Fruit fly (Drosophila melanogaster) whole organism, embryonic: Measurements from ENCODE around the gene gdl.

ENCODE experiments used
- B-H2 ChIP-seq: fragments of 200-800 bp; sonication (Bioruptor generic); optimal IDR thresholded peaks from 2 replicates; lab custom pipeline; 2018; ENCODE audit warnings: missing biosample characterization, mild to moderate bottlenecking, missing genetic modification characterization
- CG10321 ChIP-seq: fragments of 200-800 bp; sonication (Bioruptor generic); IDR thresholded peaks from 2 replicates; pipeline ENCODE4 v1.3.6; 2022; ENCODE audit warnings: missing biosample characterization, missing genetic modification characterization
- CG11504 ChIP-seq: fragments of 200-800 bp; sonication (Bioruptor generic); optimal IDR thresholded peaks from 3 replicates; lab custom pipeline; 2019; ENCODE audit warnings: missing biosample characterization, mild to moderate bottlenecking, missing genetic modification characterization, moderate library complexity
- CG12391 ChIP-seq: fragments of 200-800 bp; sonication (Bioruptor generic); optimal IDR thresholded peaks from 3 replicates; lab custom pipeline; 2018; ENCODE audit warnings: missing biosample characterization, mild to moderate bottlenecking, missing genetic modification characterization, moderate library complexity
- CG12769 ChIP-seq: fragments of 200-800 bp; sonication (Bioruptor generic); optimal IDR thresholded peaks from 2 replicates; lab custom pipeline; 2019; ENCODE audit warnings: missing biosample characterization, mild to moderate bottlenecking, missing genetic modification characterization, moderate library complexity
- CG12942 ChIP-seq: fragments of 200-800 bp; sonication (Bioruptor generic); optimal IDR thresholded peaks from 3 replicates; lab custom pipeline; 2016; ENCODE audit warnings: missing biosample characterization, missing genetic modification characterization
- CG13624 ChIP-seq: fragments of 200-800 bp; sonication (Bioruptor generic); optimal IDR thresholded peaks from 2 replicates; lab custom pipeline; 2016; ENCODE audit warnings: missing biosample characterization, missing genetic modification characterization
- CG15601 ChIP-seq: fragments of 200-800 bp; sonication (Bioruptor generic); optimal IDR thresholded peaks from 3 replicates; lab custom pipeline; 2019; ENCODE audit warnings: missing biosample characterization, mild to moderate bottlenecking, missing genetic modification characterization, moderate library complexity
- CG2678 ChIP-seq: fragments of 200-800 bp; sonication (Bioruptor generic); optimal IDR thresholded peaks from 3 replicates; lab custom pipeline; 2019; ENCODE audit warnings: missing biosample characterization, mild to moderate bottlenecking, missing genetic modification characterization, moderate library complexity
- CG2889 ChIP-seq: fragments of 200-800 bp; sonication (Bioruptor generic); IDR thresholded peaks from 3 replicates; pipeline ENCODE4 v1.3.6; 2022; ENCODE audit warnings: missing biosample characterization, missing genetic modification characterization
- CG3163 ChIP-seq: fragments of 200-800 bp; sonication (Bioruptor generic); optimal IDR thresholded peaks from 3 replicates; lab custom pipeline; 2016; ENCODE audit warnings: missing biosample characterization, missing genetic modification characterization
- CG5953 ChIP-seq: fragments of 200-800 bp; sonication (Bioruptor generic); IDR thresholded peaks from 2 replicates; pipeline ENCODE4 v1.3.6; 2022; ENCODE audit warnings: missing biosample characterization, missing genetic modification characterization
- CG6854 ChIP-seq: fragments of 200-800 bp; sonication (Bioruptor generic); optimal IDR thresholded peaks from 3 replicates; lab custom pipeline; 2017; ENCODE audit warnings: missing biosample characterization, mild to moderate bottlenecking, missing genetic modification characterization
- CG7839 ChIP-seq: fragments of 200-800 bp; sonication (Bioruptor generic); optimal IDR thresholded peaks from 3 replicates; lab custom pipeline; 2018; ENCODE audit warnings: missing biosample characterization, mild to moderate bottlenecking, missing genetic modification characterization, moderate library complexity
- CG8290 ChIP-seq, 3 experiments: fragments of 200-800 bp; sonication (Bioruptor generic); optimal IDR thresholded peaks; 2 replicates each; lab custom pipeline; 2016 to 2019; ENCODE audit warnings: missing biosample characterization in 3 of 3, missing genetic modification characterization in 3 of 3, mild to moderate bottlenecking in 2 of 3, moderate library complexity in 1 of 3
- CG9932 ChIP-seq: fragments of 200-800 bp; sonication (Bioruptor generic); IDR thresholded peaks from 2 replicates; pipeline ENCODE4 v1.3.6; 2022; ENCODE audit warnings: missing biosample characterization, missing genetic modification characterization
- CHES-1-like ChIP-seq: fragments of 200-800 bp; sonication (Bioruptor generic); optimal IDR thresholded peaks from 2 replicates; lab custom pipeline; 2016; ENCODE audit warnings: missing biosample characterization, missing genetic modification characterization
- Camta ChIP-seq: fragments of 200-800 bp; sonication (Bioruptor generic); optimal IDR thresholded peaks from 2 replicates; lab custom pipeline; 2016; ENCODE audit warnings: missing biosample characterization, missing genetic modification characterization
- E2f2 ChIP-seq: fragments of 200-800 bp; sonication (Bioruptor generic); IDR thresholded peaks from 2 replicates; pipeline ENCODE4 v1.3.6; 2022; ENCODE audit warnings: missing biosample characterization, missing genetic modification characterization
- Fer1 ChIP-seq: fragments of 200-800 bp; sonication (Bioruptor generic); optimal IDR thresholded peaks from 2 replicates; lab custom pipeline; 2017; ENCODE audit warnings: missing biosample characterization, mild to moderate bottlenecking, missing genetic modification characterization
- HLHmδ ChIP-seq: fragments of 200-800 bp; sonication (Bioruptor generic); optimal IDR thresholded peaks from 2 replicates; lab custom pipeline; 2018; ENCODE audit warnings: missing biosample characterization, mild to moderate bottlenecking, missing genetic modification characterization, moderate library complexity
- Jarid2 ChIP-seq: fragments of 200-800 bp; sonication (Bioruptor generic); optimal IDR thresholded peaks from 3 replicates; lab custom pipeline; 2017; ENCODE audit warnings: mild to moderate bottlenecking, missing biosample characterization, missing genetic modification reagents, missing genetic modification characterization
- Med ChIP-seq: fragments of 200-800 bp; sonication (Bioruptor generic); peaks from one replicate; lab custom pipeline; 2016; ENCODE audit warnings: missing biosample characterization, missing genetic modification characterization, mild to moderate bottlenecking, inconsistent platforms, moderate library complexity
- Stat92E ChIP-seq, 3 experiments: fragments of >200 bp in 2 of 3; fragments of 200-800 bp in 1 of 3; sonication (Bioruptor generic) in 1 of 3; optimal IDR thresholded peaks; 2 replicates each; lab custom pipeline; 2017 to 2019; ENCODE audit warnings: missing biosample characterization in 3 of 3, missing genetic modification characterization in 3 of 3, mild to moderate bottlenecking in 1 of 3, moderate library complexity in 1 of 3
- Trl ChIP-seq, 3 experiments: fragments of >200 bp in 2 of 3; fragments of 200-800 bp in 1 of 3; sonication (Bioruptor generic) in 1 of 3; optimal IDR thresholded peaks; 2 replicates in 1 of 3; 3 replicates in 2 of 3; lab custom pipeline; 2016 to 2017; ENCODE audit warnings: missing biosample characterization in 1 of 3, missing genetic modification characterization in 1 of 3
- amos ChIP-seq: fragments of 200-800 bp; sonication (Bioruptor generic); IDR thresholded peaks from 2 replicates; pipeline ENCODE4 v1.3.6; 2022; ENCODE audit warnings: missing biosample characterization, missing genetic modification characterization; ENCODE audit not compliant: partially characterized antibody
- bigmax ChIP-seq: fragments of 200-800 bp; sonication (Bioruptor generic); optimal IDR thresholded peaks from 2 replicates; lab custom pipeline; 2018; ENCODE audit warnings: missing biosample characterization, mild to moderate bottlenecking, missing genetic modification characterization
- croc ChIP-seq: fragments of 200-800 bp; sonication (Bioruptor generic); conservative IDR thresholded peaks from 3 replicates; pipeline ENCODE4 v1.3.6; 2022; ENCODE audit warnings: missing biosample characterization, missing genetic modification characterization
- exex ChIP-seq: fragments of 200-800 bp; sonication (Bioruptor generic); optimal IDR thresholded peaks from 4 replicates; lab custom pipeline; 2018; ENCODE audit warnings: missing biosample characterization, mild to moderate bottlenecking, missing genetic modification characterization, moderate library complexity
- gem ChIP-seq: fragments of 200-800 bp; sonication (Bioruptor generic); optimal IDR thresholded peaks from 2 replicates; lab custom pipeline; 2019; ENCODE audit warnings: missing biosample characterization, mild to moderate bottlenecking, missing genetic modification characterization, moderate library complexity
- gsb ChIP-seq: fragments of 200-800 bp; sonication (Bioruptor generic); IDR thresholded peaks from 2 replicates; pipeline ENCODE4 v1.3.6; 2022; ENCODE audit warnings: missing biosample characterization, missing genetic modification characterization
- hbn ChIP-seq: fragments of 200-800 bp; sonication (Bioruptor generic); IDR thresholded peaks from 2 replicates; pipeline ENCODE4 v1.3.6; 2022; ENCODE audit warnings: missing biosample characterization, missing genetic modification characterization; ENCODE audit not compliant: partially characterized antibody
- her ChIP-seq: fragments of 200-800 bp; sonication (Bioruptor generic); optimal IDR thresholded peaks from 2 replicates; lab custom pipeline; 2016; ENCODE audit warnings: missing biosample characterization, missing genetic modification characterization
- inv ChIP-seq: fragments of 200-800 bp; sonication (Bioruptor generic); IDR thresholded peaks from 2 replicates; pipeline ENCODE4 v1.3.6; 2022; ENCODE audit warnings: missing biosample characterization, missing genetic modification characterization; ENCODE audit not compliant: partially characterized antibody
- jing ChIP-seq: fragments of 200-800 bp; sonication (Bioruptor generic); optimal IDR thresholded peaks from 2 replicates; lab custom pipeline; 2018; ENCODE audit warnings: missing biosample characterization, mild to moderate bottlenecking, missing genetic modification characterization
- jumu ChIP-seq: fragments of 200-800 bp; sonication (Bioruptor generic); optimal IDR thresholded peaks from 3 replicates; lab custom pipeline; 2016; ENCODE audit warnings: missing biosample characterization, missing genetic modification characterization
- kni ChIP-seq: fragments of 200-800 bp; sonication (Bioruptor generic); optimal IDR thresholded peaks from 3 replicates; lab custom pipeline; 2017; ENCODE audit warnings: mild to moderate bottlenecking, missing biosample characterization, missing genetic modification reagents, missing genetic modification characterization
- lilli ChIP-seq: fragments of 200-800 bp; sonication (Bioruptor generic); optimal IDR thresholded peaks from 3 replicates; lab custom pipeline; 2016; ENCODE audit warnings: missing biosample characterization, missing genetic modification characterization
- mld ChIP-seq: fragments of 200-800 bp; sonication (Bioruptor generic); IDR thresholded peaks from 3 replicates; pipeline ENCODE4 v1.3.6; 2022; ENCODE audit warnings: missing biosample characterization, missing genetic modification characterization; ENCODE audit not compliant: partially characterized antibody
- nau ChIP-seq: fragments of 200-800 bp; sonication (Bioruptor generic); optimal IDR thresholded peaks from 3 replicates; lab custom pipeline; 2017; ENCODE audit warnings: missing biosample characterization, mild to moderate bottlenecking, missing genetic modification characterization, missing genetic modification reagents
- nerfin-2 ChIP-seq: fragments of 200-800 bp; sonication (Bioruptor generic); IDR thresholded peaks from 2 replicates; pipeline ENCODE4 v1.3.6; 2022; ENCODE audit warnings: missing biosample characterization, missing genetic modification characterization; ENCODE audit not compliant: partially characterized antibody
- nom ChIP-seq: fragments of 200-800 bp; sonication (Bioruptor generic); optimal IDR thresholded peaks from 2 replicates; lab custom pipeline; 2017; ENCODE audit warnings: missing biosample characterization, missing genetic modification characterization, mild to moderate bottlenecking, moderate library complexity, missing genetic modification reagents
- onecut ChIP-seq: fragments of 200-800 bp; sonication (Bioruptor generic); IDR thresholded peaks from 2 replicates; pipeline ENCODE4 v1.3.6; 2022; ENCODE audit warnings: missing biosample characterization, missing genetic modification characterization
- pfk ChIP-seq: fragments of 200-800 bp; sonication (Bioruptor generic); optimal IDR thresholded peaks from 2 replicates; lab custom pipeline; 2018; ENCODE audit warnings: missing biosample characterization, mild to moderate bottlenecking, missing genetic modification characterization, moderate library complexity
- pho ChIP-seq: fragments of 200-800 bp; sonication (Bioruptor generic); optimal IDR thresholded peaks from 2 replicates; lab custom pipeline; 2016; ENCODE audit warnings: missing biosample characterization, missing genetic modification characterization
- run ChIP-seq: fragments of 200-800 bp; sonication (Bioruptor generic); optimal IDR thresholded peaks from 3 replicates; lab custom pipeline; 2018; ENCODE audit warnings: missing biosample characterization, mild to moderate bottlenecking, missing genetic modification characterization
- slbo ChIP-seq: fragments of 200-800 bp; sonication (Bioruptor generic); IDR thresholded peaks from 2 replicates; pipeline ENCODE4 v1.3.6; 2022; ENCODE audit warnings: missing biosample characterization, missing genetic modification characterization
- tio ChIP-seq: fragments of 200-800 bp; sonication (Bioruptor generic); optimal IDR thresholded peaks from 2 replicates; lab custom pipeline; 2017; ENCODE audit warnings: missing biosample characterization, missing genetic modification characterization, inconsistent platforms
- twi ChIP-seq: fragments of 200-800 bp; optimal IDR thresholded peaks from 2 replicates; lab custom pipeline; 2019; ENCODE audit warnings: missing biosample characterization, mild to moderate bottlenecking, missing genetic modification characterization, moderate library complexity
- vvl ChIP-seq: fragments of 200-800 bp; sonication (Bioruptor generic); IDR thresholded peaks from 2 replicates; pipeline ENCODE4 v1.3.6; 2022; ENCODE audit warnings: missing biosample characterization, missing genetic modification characterization

The gdl gene

dm6 chr3L:15501646-15501972 is 7.6 kb upstream of the gdl start (continued):
- TF ChIP-seq gem (tag; lab: Kevin White, UChicago) = peak; percentile 6
- TF ChIP-seq Med (GFP tag; lab: Kevin White, UChicago) = peak; percentile 29
- no peak for TF ChIP-seq CG11504 (tag; lab: Kevin White, UChicago)
- TF ChIP-seq CG5953 (GFP tag; lab: Robert Waterston, UW) = no peak
- no peak for TF ChIP-seq nerfin-2 (GFP tag; lab: Robert Waterston, UW)
- no peak for TF ChIP-seq CG13624 (GFP tag; lab: Kevin White, UChicago)
- TF ChIP-seq CG7839 (tag; lab: Kevin White, UChicago) = peak; percentile 9
- TF ChIP-seq CG8290 (GFP tag; optimal IDR thresholded peaks at IDR 0.05; lab: Kevin White, UChicago) = no peak
- no peak for TF ChIP-seq CG8290 (tag; optimal IDR thresholded peaks at IDR 0.05; lab: Kevin White, UChicago)
- no peak for TF ChIP-seq jumu (GFP tag; lab: Kevin White, UChicago)
- TF ChIP-seq gsb (GFP tag; lab: Robert Waterston, UW) = no peak
- no peak for TF ChIP-seq nau (GFP tag; lab: Kevin White, UChicago)
- TF ChIP-seq pfk (GFP tag; lab: Kevin White, UChicago) = no peak
- no peak for TF ChIP-seq twi
- TF ChIP-seq vvl = no peak
- TF ChIP-seq hbn (GFP tag; lab: Robert Waterston, UW) = no peak
- no peak for TF ChIP-seq CG3163 (GFP tag; lab: Kevin White, UChicago)
- TF ChIP-seq pho (GFP tag; lab: Kevin White, UChicago) = no peak
- no peak for TF ChIP-seq mld (GFP tag; lab: Robert Waterston, UW)
- TF ChIP-seq slbo (GFP tag; lab: Robert Waterston, UW) = no peak
- TF ChIP-seq CG10321 = no peak
- no peak for TF ChIP-seq Stat92E (GFP tag; optimal IDR thresholded peaks at IDR 0.05; lab: Kevin White, UChicago)
- TF ChIP-seq HLHmδ = no peak
- no peak for TF ChIP-seq E2f2 (GFP tag; lab: Robert Waterston, UW)
- no peak for TF ChIP-seq jing
- TF ChIP-seq Fer1 (GFP tag; lab: Kevin White, UChicago) = peak; percentile 18
- no peak for TF ChIP-seq kni
- peak; percentile 77 for TF ChIP-seq exex (tag; lab: Kevin White, UChicago)
- TF ChIP-seq CHES-1-like (GFP tag; lab: Kevin White, UChicago) = no peak
- TF ChIP-seq Trl (optimal IDR thresholded peaks at IDR 0.05; lab: Kevin White, UChicago) = no peak
- TF ChIP-seq Trl (GFP tag; optimal IDR thresholded peaks at IDR 0.05; lab: Kevin White, UChicago) = no peak
- TF ChIP-seq Jarid2 (GFP tag; lab: Kevin White, UChicago) = no peak
- no peak for TF ChIP-seq her
- TF ChIP-seq run (tag; lab: Kevin White, UChicago) = no peak
- TF ChIP-seq CG15601 = no peak
- TF ChIP-seq CG9932 (GFP tag; lab: Robert Waterston, UW) = 0 out of 2 replicates have a peak, but pooled peaks have one; percentile 23
- TF ChIP-seq lilli = peak; percentile 10
- TF ChIP-seq CG12391 (tag; lab: Kevin White, UChicago) = no peak
- TF ChIP-seq CG6854 = peak; percentile 10
- no peak for TF ChIP-seq bigmax (GFP tag; lab: Kevin White, UChicago)
- TF ChIP-seq CG12942 (GFP tag; lab: Kevin White, UChicago) = no peak
- no peak for TF ChIP-seq CG2889 (GFP tag; lab: Robert Waterston, UW)
- TF ChIP-seq Camta (GFP tag; lab: Kevin White, UChicago) = no peak
- TF ChIP-seq CG2678 = peak; percentile 29
- no peak for TF ChIP-seq tio (GFP tag; lab: Kevin White, UChicago)
- no peak for TF ChIP-seq nom (GFP tag; lab: Kevin White, UChicago)
- TF ChIP-seq croc (GFP tag; lab: Robert Waterston, UW) = no peak
- TF ChIP-seq B-H2 (GFP tag; lab: Kevin White, UChicago) = peak; percentile 4
- no peak for TF ChIP-seq inv (GFP tag; lab: Robert Waterston, UW)
- no peak for TF ChIP-seq amos (GFP tag; lab: Robert Waterston, UW)
- TF ChIP-seq CG12769 (tag; lab: Kevin White, UChicago) = peak; percentile 14
- no peak for TF ChIP-seq onecut
